Worm (Caenorhabditis elegans): Measurements from ENCODE around the gene ucr-1.

The ucr-1 gene

DNA sequence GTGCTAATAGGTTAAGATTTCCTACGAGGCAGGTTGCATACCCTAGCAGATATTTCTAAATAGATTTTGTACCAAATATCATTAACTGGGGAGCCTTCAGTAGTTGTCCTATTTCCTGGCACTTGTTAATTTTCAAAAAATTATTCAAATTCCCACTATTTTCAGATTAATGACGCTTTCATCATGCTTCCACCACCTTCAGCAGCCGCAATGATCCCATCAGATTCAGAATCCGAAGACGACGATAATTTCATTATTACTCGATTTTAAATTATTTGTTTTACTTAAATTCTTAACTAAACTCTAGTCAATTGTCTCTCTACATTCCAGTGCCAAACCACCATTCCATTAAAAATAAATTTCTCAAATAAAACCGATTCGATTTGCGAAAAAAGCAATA, 41.1 kb upstream of the ucr-1 start (continued):
- TF ChIP-seq lsy-27 (tag; optimal IDR thresholded peaks at IDR 0.05; ENCODE audit: borderline replicate concordance, insufficient read depth) (no peak), fkh-3 (tag; optimal IDR thresholded peaks at IDR 0.05) (no peak), D2030.7 (GFP tag; IDR thresholded peaks at IDR 0.05) (no peak), rpc-1 (optimal IDR thresholded peaks at IDR 0.05) (no peak), rpc-1 (tag; optimal IDR thresholded peaks at IDR 0.05) (no peak), T26A5.8 (tag; optimal IDR thresholded peaks at IDR 0.05) (no peak), ztf-6 (GFP tag; IDR thresholded peaks at IDR 0.05) (no peak), F37B4.10 (GFP tag; IDR thresholded peaks at IDR 0.05) (no peak), B0261.1 (tag; optimal IDR thresholded peaks at IDR 0.05) (no peak), dox-1 (GFP tag; IDR thresholded peaks at IDR 0.05) (no peak), lin-40 (tag; optimal IDR thresholded peaks at IDR 0.05) (peak; percentile 29), F57A8.1 (GFP tag; optimal IDR thresholded peaks at IDR 0.05) (no peak), Y53F4B.3 (GFP tag; IDR thresholded peaks at IDR 0.05) (no peak), madf-10 (tag; optimal IDR thresholded peaks at IDR 0.05) (peak; percentile 43), chd-7 (tag; optimal IDR thresholded peaks at IDR 0.05) (no peak), bed-2 (GFP tag; IDR thresholded peaks at IDR 0.05) (no peak), tlf-1 (GFP tag; optimal IDR thresholded peaks at IDR 0.05) (peak; percentile 64), attf-6 (GFP tag; IDR thresholded peaks at IDR 0.05) (no peak), ceh-91 (GFP tag; IDR thresholded peaks at IDR 0.05) (no peak), madf-6 (GFP tag; IDR thresholded peaks at IDR 0.05) (no peak), pbrm-1 (GFP tag; IDR thresholded peaks at IDR 0.05) (no peak), B0336.3 (GFP tag; IDR thresholded peaks at IDR 0.05) (peak; percentile 82), K11D2.4 (GFP tag; IDR thresholded peaks at IDR 0.05) (no peak), ceh-40 (GFP tag; IDR thresholded peaks at IDR 0.05) (no peak), nhr-179 (tag; optimal IDR thresholded peaks at IDR 0.05) (no peak), nfyb-1 (GFP tag; IDR thresholded peaks at IDR 0.05) (peak; percentile 44), mxl-1 (tag; optimal IDR thresholded peaks at IDR 0.05) (no peak), ekl-4 (GFP tag; IDR thresholded peaks at IDR 0.05) (peak; percentile 54; the same call in 1 of the 2 replicates), nhr-120 (GFP tag; IDR thresholded peaks at IDR 0.05) (no peak), tbx-9 (tag; optimal IDR thresholded peaks at IDR 0.05; ENCODE audit: borderline replicate concordance) (no peak), rcor-1 (GFP tag; IDR thresholded peaks at IDR 0.05) (no peak), nhr-90 (tag; optimal IDR thresholded peaks at IDR 0.05) (peak; percentile 48), ceh-100 (GFP tag; IDR thresholded peaks at IDR 0.05) (no peak), pha-4 (tag; optimal IDR thresholded peaks at IDR 0.05) (no peak), C06A6.2 (GFP tag; conservative IDR thresholded peaks at IDR 0.05) (no peak), let-526 (GFP tag; IDR thresholded peaks at IDR 0.05) (0 out of 2 replicates have a peak, but pooled peaks have one; percentile 56), mes-4 (tag; optimal IDR thresholded peaks at IDR 0.05) (no peak), zfh-2 (GFP tag; conservative IDR thresholded peaks at IDR 0.05) (no peak), ztf-26 (tag; optimal IDR thresholded peaks at IDR 0.05) (no peak), Y53G8AR.9 (GFP tag; conservative IDR thresholded peaks at IDR 0.05) (peak; percentile 63; the same call in 1 of the 2 replicates), nhr-27 (tag; optimal IDR thresholded peaks at IDR 0.05) (no peak), B0035.1 (tag; optimal IDR thresholded peaks at IDR 0.05) (peak; percentile 9), ZK185.1 (tag; optimal IDR thresholded peaks at IDR 0.05; ENCODE audit: poor library complexity, severe bottlenecking) (peak; percentile 47), somi-1 (GFP tag; optimal IDR thresholded peaks at IDR 0.05) (no peak), nfya-1 (tag; optimal IDR thresholded peaks at IDR 0.05; ENCODE audit: borderline replicate concordance, insufficient read depth) (no peak), hsf-1 (GFP tag; IDR thresholded peaks at IDR 0.05) (no peak), lir-1 (GFP tag; conservative IDR thresholded peaks at IDR 0.05) (0 out of 2 replicates have a peak, but pooled peaks have one; percentile 28), akir-1 (GFP tag; optimal IDR thresholded peaks at IDR 0.05) (no peak), egl-18 (GFP tag; IDR thresholded peaks at IDR 0.05) (no peak), F55B11.4 (tag; optimal IDR thresholded peaks at IDR 0.05; ENCODE audit: borderline replicate concordance, insufficient read depth) (no peak)
